Fruit fly (Drosophila melanogaster): ENCODE data around the gene sud1.

DNA sequence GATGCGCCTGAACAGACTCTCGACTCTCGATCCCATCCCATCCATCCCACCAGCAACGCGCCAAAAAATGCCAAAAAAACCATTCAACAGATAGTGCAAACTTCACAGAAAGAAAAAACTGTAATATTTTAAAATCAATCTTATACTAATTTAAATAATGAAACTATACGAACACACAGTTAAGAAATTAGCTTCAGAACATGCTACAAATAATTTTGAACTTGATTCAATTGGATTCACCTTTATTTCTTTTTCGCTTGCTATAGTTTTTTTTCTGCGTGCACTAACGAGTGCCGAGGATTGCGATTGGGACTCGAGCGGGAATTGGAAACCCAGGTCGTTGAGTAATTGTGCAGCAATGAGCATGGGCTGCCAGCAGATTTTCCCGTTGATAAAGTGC lies 9.6 kb downstream of the sud1 start:
- TF ChIP-seq usp (GFP tag; optimal IDR thresholded peaks at IDR 0.05) (no peak), psq (optimal IDR thresholded peaks at IDR 0.05) (no peak), pan (optimal IDR thresholded peaks at IDR 0.05) (no peak), Dll (optimal IDR thresholded peaks at IDR 0.05) (no peak), EcR (GFP tag; optimal IDR thresholded peaks at IDR 0.05) (no peak), CG8478 (optimal IDR thresholded peaks at IDR 0.05) (no peak)
